Worm (Caenorhabditis elegans): ENCODE measurements around the gene srh-17.

srh-17 gene

DNA sequence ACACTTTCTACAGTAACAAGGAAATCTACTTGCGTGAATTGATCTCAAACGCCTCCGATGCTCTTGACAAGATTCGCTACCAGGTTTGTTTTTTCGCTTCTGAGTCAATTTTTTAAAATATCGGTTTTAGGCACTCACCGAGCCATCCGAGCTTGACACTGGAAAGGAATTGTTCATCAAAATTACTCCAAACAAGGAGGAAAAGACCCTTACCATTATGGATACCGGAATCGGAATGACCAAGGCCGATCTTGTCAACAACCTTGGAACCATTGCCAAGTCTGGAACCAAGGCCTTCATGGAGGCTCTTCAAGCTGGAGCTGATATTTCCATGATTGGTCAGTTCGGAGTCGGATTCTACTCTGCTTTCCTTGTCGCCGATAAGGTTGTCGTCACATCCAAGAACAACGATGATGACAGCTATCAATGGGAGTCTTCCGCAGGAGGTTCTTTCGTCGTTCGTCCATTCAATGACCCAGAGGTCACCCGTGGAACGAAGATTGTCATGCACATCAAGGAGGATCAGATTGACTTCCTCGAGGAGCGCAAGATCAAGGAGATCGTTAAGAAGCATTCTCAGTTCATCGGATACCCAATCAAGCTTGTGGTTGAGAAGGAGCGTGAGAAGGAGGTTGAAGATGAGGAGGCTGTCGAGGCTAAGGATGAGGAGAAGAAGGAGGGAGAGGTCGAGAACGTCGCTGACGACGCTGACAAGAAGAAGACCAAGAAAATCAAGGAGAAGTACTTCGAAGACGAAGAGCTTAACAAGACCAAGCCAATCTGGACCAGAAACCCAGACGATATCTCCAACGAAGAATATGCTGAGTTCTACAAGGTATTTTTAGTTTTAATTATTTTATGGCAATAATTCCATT lies 25.4 kb downstream of the srh-17 start (continued):
- TF ChIP-seq sup-37 (GFP tag; optimal IDR thresholded peaks at IDR 0.05) = no peak
- no peak for TF ChIP-seq C16A3.4 (tag; optimal IDR thresholded peaks at IDR 0.05)
- TF ChIP-seq ces-1 (GFP tag; optimal IDR thresholded peaks at IDR 0.05) = no peak

DNA sequence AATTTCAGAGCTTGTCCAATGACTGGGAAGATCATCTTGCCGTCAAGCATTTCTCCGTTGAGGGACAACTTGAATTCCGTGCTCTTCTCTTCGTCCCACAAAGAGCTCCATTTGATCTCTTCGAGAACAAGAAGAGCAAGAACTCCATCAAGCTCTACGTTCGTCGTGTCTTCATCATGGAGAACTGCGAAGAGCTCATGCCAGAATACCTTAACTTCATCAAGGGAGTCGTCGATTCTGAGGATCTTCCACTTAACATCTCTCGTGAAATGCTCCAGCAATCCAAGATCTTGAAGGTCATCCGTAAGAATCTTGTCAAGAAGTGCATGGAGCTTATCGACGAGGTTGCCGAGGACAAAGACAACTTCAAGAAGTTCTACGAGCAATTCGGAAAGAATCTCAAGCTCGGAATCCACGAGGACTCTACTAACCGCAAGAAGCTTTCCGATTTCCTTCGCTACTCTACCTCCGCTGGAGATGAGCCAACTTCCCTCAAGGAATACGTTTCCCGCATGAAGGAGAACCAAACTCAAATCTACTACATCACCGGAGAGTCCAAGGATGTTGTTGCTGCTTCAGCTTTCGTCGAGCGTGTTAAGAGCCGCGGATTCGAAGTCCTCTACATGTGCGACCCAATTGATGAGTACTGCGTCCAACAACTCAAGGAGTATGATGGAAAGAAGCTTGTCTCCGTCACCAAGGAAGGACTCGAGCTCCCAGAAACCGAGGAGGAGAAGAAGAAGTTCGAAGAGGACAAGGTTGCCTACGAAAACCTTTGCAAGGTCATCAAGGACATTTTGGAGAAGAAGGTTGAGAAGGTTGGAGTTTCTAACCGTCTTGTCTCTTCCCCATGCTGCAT lies 26.2 kb downstream of the srh-17 start:
- TF ChIP-seq mef-2 (tag; optimal IDR thresholded peaks at IDR 0.05) (no peak), ztf-11 (tag; optimal IDR thresholded peaks at IDR 0.05) (peak in 1 of 2 experiments; percentile 7), skn-1 (tag; optimal IDR thresholded peaks at IDR 0.05) (peak; percentile 21), rnt-1 (tag; optimal IDR thresholded peaks at IDR 0.05) (peak; percentile 1), nhr-85 (tag) (peak; percentile 62), efl-1 (optimal IDR thresholded peaks at IDR 0.05) (no peak), efl-1 (GFP tag; optimal IDR thresholded peaks at IDR 0.05 in 1 of 2) (peak in 1 of 2 experiments; percentile 78), lsy-2 (tag; optimal IDR thresholded peaks at IDR 0.05) (no peak), ama-1 (optimal IDR thresholded peaks at IDR 0.05) (peak; percentile 68)

DNA sequence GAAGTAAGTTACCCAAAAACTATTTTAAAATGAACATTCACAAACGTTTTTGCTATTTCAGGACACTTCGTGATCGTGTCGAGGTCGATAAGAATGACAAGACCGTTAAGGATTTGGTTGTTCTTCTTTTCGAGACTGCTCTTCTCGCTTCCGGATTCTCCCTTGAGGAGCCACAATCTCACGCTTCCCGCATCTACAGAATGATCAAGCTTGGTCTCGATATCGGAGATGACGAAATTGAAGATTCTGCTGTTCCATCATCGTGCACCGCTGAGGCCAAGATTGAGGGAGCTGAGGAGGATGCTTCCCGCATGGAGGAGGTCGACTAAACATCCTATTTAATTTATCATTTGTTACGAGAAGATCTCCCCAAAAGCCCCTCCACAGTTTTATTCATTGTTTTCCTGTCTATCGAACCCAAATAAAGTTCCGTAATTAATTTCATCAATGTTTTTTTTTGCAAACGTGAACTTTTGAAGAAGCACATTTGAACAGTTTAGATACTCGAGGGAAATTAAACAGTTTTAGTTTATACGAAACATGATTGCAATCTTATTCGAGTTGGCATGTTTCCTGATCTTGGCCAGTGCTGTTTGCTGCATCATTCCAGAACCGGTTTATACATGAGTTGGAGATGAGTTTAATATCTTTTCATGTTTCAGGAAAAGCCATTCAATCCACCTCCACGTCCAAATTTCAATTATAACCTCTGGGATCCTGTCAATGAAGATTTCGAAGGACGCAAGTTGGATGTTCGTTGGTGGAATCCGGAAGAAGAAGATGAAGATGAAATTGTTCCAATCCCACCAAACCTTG lies 27.2 kb downstream of the srh-17 start, which contains the start of gene C47E8.11:
C47E8.11 (plus strand) TSS at position 520 of the 816 bp plus-strand sequence.
- no peak for TF ChIP-seq C16A3.4 (tag; optimal IDR thresholded peaks at IDR 0.05)
- no peak for TF ChIP-seq sptf-1 (tag; optimal IDR thresholded peaks at IDR 0.05)
- TF ChIP-seq fos-1 (tag; optimal IDR thresholded peaks at IDR 0.05) = no peak
- peak; percentile 12 for TF ChIP-seq xbp-1 (tag; optimal IDR thresholded peaks at IDR 0.05)
- TF ChIP-seq hpl-2 (GFP tag; optimal IDR thresholded peaks at IDR 0.05) = no peak
- TF ChIP-seq ceh-63 (GFP tag; optimal IDR thresholded peaks at IDR 0.05) = no peak
- TF ChIP-seq zip-4 (GFP tag; optimal IDR thresholded peaks at IDR 0.05) = no peak
- TF ChIP-seq pqm-1 (tag; optimal IDR thresholded peaks at IDR 0.05) = peak; percentile 37
- TF ChIP-seq unc-86 (tag; optimal IDR thresholded peaks at IDR 0.05) = peak; percentile 28
- peak; percentile 31 for TF ChIP-seq elt-2 (tag; optimal IDR thresholded peaks at IDR 0.05)
- TF ChIP-seq blmp-1 (tag; optimal IDR thresholded peaks at IDR 0.05) = no peak
- TF ChIP-seq nhr-12 (tag; optimal IDR thresholded peaks at IDR 0.05) = no peak
- TF ChIP-seq egl-13 (tag; optimal IDR thresholded peaks at IDR 0.05) = peak; percentile 5
- TF ChIP-seq lin-35 (GFP tag; optimal IDR thresholded peaks at IDR 0.05) = peak; percentile 24 to 62
- TF ChIP-seq dsc-1 (tag; optimal IDR thresholded peaks at IDR 0.05) = peak; percentile 38
- no peak for TF ChIP-seq ets-5 (GFP tag; IDR thresholded peaks at IDR 0.05)
- peak; percentile 20 for TF ChIP-seq aha-1 (tag; optimal IDR thresholded peaks at IDR 0.05)
- TF ChIP-seq hlh-17 (GFP tag; optimal IDR thresholded peaks at IDR 0.05; ENCODE audit: borderline replicate concordance) = no peak
- peak; percentile 62 for TF ChIP-seq mep-1 (tag; optimal IDR thresholded peaks at IDR 0.05)
- TF ChIP-seq snpc-4 (tag; optimal IDR thresholded peaks at IDR 0.05) = peak; percentile 28
- no peak for TF ChIP-seq jun-1 (tag; optimal IDR thresholded peaks at IDR 0.05)
- TF ChIP-seq ceh-90 (tag; optimal IDR thresholded peaks at IDR 0.05) = no peak
- TF ChIP-seq unc-130 (tag; optimal IDR thresholded peaks at IDR 0.05) = no peak
- TF ChIP-seq lsy-2 (tag; optimal IDR thresholded peaks at IDR 0.05) = peak; percentile 26 to 41
- peak; percentile 48 for TF ChIP-seq nhr-47 (tag; optimal IDR thresholded peaks at IDR 0.05)
- TF ChIP-seq ceh-8 (GFP tag; optimal IDR thresholded peaks at IDR 0.05) = peak; percentile 33
- no peak for TF ChIP-seq mef-2 (tag; optimal IDR thresholded peaks at IDR 0.05)
- no peak for TF ChIP-seq ceh-82 (tag; optimal IDR thresholded peaks at IDR 0.05)
- TF ChIP-seq alr-1 (tag; optimal IDR thresholded peaks at IDR 0.05; ENCODE audit: borderline replicate concordance) = no peak
- TF ChIP-seq skn-1 (tag; optimal IDR thresholded peaks at IDR 0.05) = no peak
- peak; percentile 65 for TF ChIP-seq nhr-90 (tag; optimal IDR thresholded peaks at IDR 0.05; ENCODE audit: poor library complexity)
- peak; percentile 41 for TF ChIP-seq rnt-1 (tag; optimal IDR thresholded peaks at IDR 0.05)
- TF ChIP-seq Y116A8C.19 (tag; optimal IDR thresholded peaks at IDR 0.05; ENCODE audit: borderline replicate concordance) = no peak
- peak; percentile 98 for TF ChIP-seq ama-1 (optimal IDR thresholded peaks at IDR 0.05)
- no peak for TF ChIP-seq ztf-11 (tag; optimal IDR thresholded peaks at IDR 0.05)
- TF ChIP-seq lin-13 (GFP tag; optimal IDR thresholded peaks at IDR 0.05) = peak; percentile 25
- no peak for TF ChIP-seq nhr-77 (tag; optimal IDR thresholded peaks at IDR 0.05)
- no peak for TF ChIP-seq efl-1 (optimal IDR thresholded peaks at IDR 0.05)
- peak; percentile 13 to 68 for TF ChIP-seq efl-1 (GFP tag; optimal IDR thresholded peaks at IDR 0.05 in 1 of 2)

All from whole organism, L1 larva.